Fruit fly (Drosophila melanogaster) whole organism, embryonic: ENCODE results near the gene CG33235.
A peak's percentile ranks its signal among the peaks of the same experiment; 100 is the strongest.

ENCODE experiments used
- ATbp ChIP-seq: fragments of 200-800 bp; sonication (Bioruptor generic); optimal IDR thresholded peaks from 2 replicates; lab custom pipeline; 2017; ENCODE audit warnings: missing biosample characterization, mild to moderate bottlenecking, missing genetic modification characterization, missing genetic modification reagents
- Awh ChIP-seq: fragments of 200-800 bp; sonication (Bioruptor generic); IDR thresholded peaks from 2 replicates; pipeline ENCODE4, ENCODE4 v1.3.6; 2022; ENCODE audit warnings: missing biosample characterization, missing genetic modification characterization
- CG12391 ChIP-seq: fragments of 200-800 bp; sonication (Bioruptor generic); optimal IDR thresholded peaks from 3 replicates; lab custom pipeline; 2018; ENCODE audit warnings: missing biosample characterization, mild to moderate bottlenecking, missing genetic modification characterization, moderate library complexity
- CG13424 ChIP-seq: fragments of 200-800 bp; sonication (Bioruptor generic); optimal IDR thresholded peaks from 2 replicates; lab custom pipeline; 2019; ENCODE audit warnings: missing biosample characterization, mild to moderate bottlenecking, missing genetic modification characterization, moderate library complexity
- CG1529 ChIP-seq: fragments of 200-800 bp; sonication (Bioruptor generic); optimal IDR thresholded peaks from 3 replicates; lab custom pipeline; 2018; ENCODE audit warnings: missing biosample characterization, missing genetic modification characterization
- CG18476 ChIP-seq: fragments of 200-800 bp; sonication (Bioruptor generic); optimal IDR thresholded peaks from 2 replicates; lab custom pipeline; 2016; ENCODE audit warnings: missing biosample characterization, mild to moderate bottlenecking, missing genetic modification characterization
- CG3065 ChIP-seq: fragments of 200-800 bp; sonication (Bioruptor generic); optimal IDR thresholded peaks from 2 replicates; lab custom pipeline; 2016; ENCODE audit warnings: missing biosample characterization, missing genetic modification characterization
- CG6654 ChIP-seq: fragments of 200-800 bp; sonication (Bioruptor generic); optimal IDR thresholded peaks from 2 replicates; lab custom pipeline; 2017; ENCODE audit warnings: missing biosample characterization, mild to moderate bottlenecking, missing genetic modification characterization
- CG6791 ChIP-seq: fragments of 200-800 bp; sonication (Bioruptor generic); IDR thresholded peaks from 3 replicates; pipeline ENCODE4 v1.3.6; 2022; ENCODE audit warnings: missing biosample characterization, missing genetic modification characterization; ENCODE audit not compliant: partially characterized antibody
- CG8388 ChIP-seq: fragments of 200-800 bp; sonication (Bioruptor generic); optimal IDR thresholded peaks from 2 replicates; lab custom pipeline; 2019; ENCODE audit warnings: missing biosample characterization, mild to moderate bottlenecking, missing genetic modification characterization, moderate library complexity
- CG8765 ChIP-seq: fragments of 200-800 bp; sonication (Bioruptor generic); IDR thresholded peaks from 2 replicates; pipeline ENCODE4 v1.3.6; 2022; ENCODE audit warnings: missing biosample characterization, missing genetic modification characterization
- CkIIα-i1 ChIP-seq: fragments of 200-800 bp; sonication (Bioruptor generic); IDR thresholded peaks from 2 replicates; pipeline ENCODE4 v1.3.6; 2022; ENCODE audit warnings: missing biosample characterization, missing genetic modification characterization
- D19B ChIP-seq: fragments of 200-800 bp; sonication (Bioruptor generic); optimal IDR thresholded peaks from 2 replicates; lab custom pipeline; 2017; ENCODE audit warnings: missing biosample characterization, mild to moderate bottlenecking, missing genetic modification characterization
- Dip2 ChIP-seq: fragments of 200-800 bp; sonication (Bioruptor generic); IDR thresholded peaks from 2 replicates; pipeline ENCODE4 v1.3.6; 2022; ENCODE audit warnings: missing biosample characterization, missing genetic modification characterization
- Dip3 ChIP-seq: fragments of 200-800 bp; sonication (Bioruptor generic); optimal IDR thresholded peaks from 3 replicates; lab custom pipeline; 2016; ENCODE audit warnings: missing biosample characterization, missing genetic modification characterization
- E2f1 ChIP-seq: fragments of 200-800 bp; sonication (Bioruptor generic); IDR thresholded peaks from 2 replicates; pipeline ENCODE4 v1.3.6; 2022; ENCODE audit warnings: missing biosample characterization, missing genetic modification characterization
- Eip74EF ChIP-seq, 2 experiments: fragments of 200-800 bp in 1 of 2; fragments of >200 bp in 1 of 2; sonication (Bioruptor generic) in 1 of 2; optimal IDR thresholded peaks; 2 replicates each; lab custom pipeline; 2017 to 2019; ENCODE audit warnings: missing biosample characterization in 2 of 2, missing genetic modification characterization in 2 of 2, mild to moderate bottlenecking in 1 of 2, moderate library complexity in 1 of 2
- Gsc ChIP-seq: fragments of 200-800 bp; sonication (Bioruptor generic); IDR thresholded peaks from 2 replicates; pipeline ENCODE4 v1.3.6; 2022; ENCODE audit warnings: missing biosample characterization, missing genetic modification characterization
- Hsf ChIP-seq: fragments of 200-800 bp; sonication (Bioruptor generic); optimal IDR thresholded peaks from 3 replicates; lab custom pipeline; 2016; ENCODE audit warnings: missing biosample characterization, missing genetic modification characterization
- NFAT ChIP-seq: fragments of 200-800 bp; sonication (Bioruptor generic); IDR thresholded peaks from 2 replicates; pipeline ENCODE4 v1.3.6; 2022; ENCODE audit warnings: missing biosample characterization, missing genetic modification characterization
- Optix ChIP-seq: fragments of 200-800 bp; sonication (Bioruptor generic); IDR thresholded peaks from 3 replicates; pipeline ENCODE4 v1.3.6; 2022; ENCODE audit warnings: missing biosample characterization, missing genetic modification characterization
- PHDP ChIP-seq: fragments of 200-800 bp; sonication (Bioruptor generic); optimal IDR thresholded peaks from 3 replicates; lab custom pipeline; 2018; ENCODE audit warnings: missing biosample characterization, mild to moderate bottlenecking, missing genetic modification characterization, moderate library complexity
- Spps ChIP-seq: fragments of 200-800 bp; sonication (Bioruptor generic); optimal IDR thresholded peaks from 2 replicates; lab custom pipeline; 2018; ENCODE audit warnings: missing biosample characterization, mild to moderate bottlenecking, missing genetic modification characterization
- Stat92E ChIP-seq, 3 experiments: fragments of >200 bp in 2 of 3; fragments of 200-800 bp in 1 of 3; sonication (Bioruptor generic) in 1 of 3; optimal IDR thresholded peaks; 2 replicates each; lab custom pipeline; 2017 to 2019; ENCODE audit warnings: missing biosample characterization in 3 of 3, missing genetic modification characterization in 3 of 3, mild to moderate bottlenecking in 1 of 3, moderate library complexity in 1 of 3
- Taf1 ChIP-seq: fragments of 200-800 bp; sonication (Bioruptor generic); IDR thresholded peaks from 2 replicates; pipeline ENCODE4 v1.3.6; 2022; ENCODE audit warnings: missing biosample characterization, missing genetic modification characterization
- ab ChIP-seq: fragments of 200-800 bp; sonication (Bioruptor generic); optimal IDR thresholded peaks from 2 replicates; lab custom pipeline; 2016; ENCODE audit warnings: missing biosample characterization, missing genetic modification characterization
- aop ChIP-seq: fragments of 200-800 bp; sonication (Bioruptor generic); IDR thresholded peaks from 2 replicates; pipeline ENCODE4 v1.3.6; 2022; ENCODE audit warnings: missing biosample characterization, missing genetic modification characterization
- ara ChIP-seq: fragments of 200-800 bp; sonication (Bioruptor generic); IDR thresholded peaks from 2 replicates; pipeline ENCODE4 v1.3.6; 2022; ENCODE audit warnings: missing biosample characterization, missing genetic modification characterization
- bbx ChIP-seq: fragments of 200-800 bp; sonication (Bioruptor generic); IDR thresholded peaks from 2 replicates; pipeline ENCODE4 v1.3.6; 2022; ENCODE audit warnings: missing biosample characterization, missing genetic modification characterization; ENCODE audit not compliant: partially characterized antibody
- cas ChIP-seq: fragments of 200-800 bp; sonication (Bioruptor generic); IDR thresholded peaks from 2 replicates; pipeline ENCODE4 v1.3.6; 2022; ENCODE audit warnings: missing biosample characterization, missing genetic modification characterization
- dmrt11E ChIP-seq: fragments of 200-800 bp; sonication (Bioruptor generic); optimal IDR thresholded peaks from 3 replicates; lab custom pipeline; 2018; ENCODE audit warnings: missing biosample characterization, mild to moderate bottlenecking, missing genetic modification characterization, moderate library complexity
- dmrt99B ChIP-seq: fragments of 200-800 bp; sonication (Bioruptor generic); optimal IDR thresholded peaks from 2 replicates; lab custom pipeline; 2018; ENCODE audit warnings: missing biosample characterization, mild to moderate bottlenecking, missing genetic modification characterization, moderate library complexity
- fd64A ChIP-seq: fragments of 200-800 bp; sonication (Bioruptor generic); optimal IDR thresholded peaks from 3 replicates; lab custom pipeline; 2018; ENCODE audit warnings: missing biosample characterization, mild to moderate bottlenecking, missing genetic modification characterization
- fd96Cb ChIP-seq: fragments of 200-800 bp; sonication (Bioruptor generic); optimal IDR thresholded peaks from 2 replicates; lab custom pipeline; 2018; ENCODE audit warnings: missing biosample characterization, mild to moderate bottlenecking, missing genetic modification characterization, moderate library complexity
- ftz-f1 ChIP-seq: fragments of 200-800 bp; sonication (Bioruptor generic); optimal IDR thresholded peaks from 2 replicates; lab custom pipeline; 2016; ENCODE audit warnings: missing biosample characterization, missing genetic modification characterization
- insv ChIP-seq, 2 experiments: fragments of 200-800 bp; sonication (Bioruptor generic); optimal IDR thresholded peaks; 3 replicates each; lab custom pipeline; 2016 to 2018; ENCODE audit warnings: missing biosample characterization in 2 of 2, missing genetic modification characterization in 2 of 2
- ken ChIP-seq: fragments of 200-800 bp; sonication (Bioruptor generic); IDR thresholded peaks from 3 replicates; pipeline ENCODE4 v1.3.6; 2022; ENCODE audit warnings: missing biosample characterization, missing genetic modification characterization
- kni ChIP-seq: fragments of 200-800 bp; sonication (Bioruptor generic); optimal IDR thresholded peaks from 3 replicates; lab custom pipeline; 2017; ENCODE audit warnings: mild to moderate bottlenecking, missing biosample characterization, missing genetic modification reagents, missing genetic modification characterization
- lab ChIP-seq: fragments of 200-800 bp; sonication (Bioruptor generic); optimal IDR thresholded peaks from 3 replicates; lab custom pipeline; 2017; ENCODE audit warnings: missing biosample characterization, missing genetic modification characterization, mild to moderate bottlenecking, moderate library complexity, missing genetic modification reagents
- oc ChIP-seq: fragments of 200-800 bp; sonication (Bioruptor generic); optimal IDR thresholded peaks from 2 replicates; lab custom pipeline; 2018; ENCODE audit warnings: missing biosample characterization, mild to moderate bottlenecking, missing genetic modification characterization, moderate library complexity
- p53 ChIP-seq: fragments of 200-800 bp; sonication (Bioruptor generic); optimal IDR thresholded peaks from 2 replicates; lab custom pipeline; 2016; ENCODE audit warnings: missing biosample characterization, missing genetic modification characterization
- ranshi ChIP-seq: fragments of 200-800 bp; sonication (Bioruptor generic); IDR thresholded peaks from 2 replicates; pipeline ENCODE4 v1.3.6; 2022; ENCODE audit warnings: missing biosample characterization, missing genetic modification characterization
- sc ChIP-seq, 3 experiments: fragments of >200 bp in 2 of 3; fragments of 200-800 bp in 1 of 3; sonication (Bioruptor generic) in 1 of 3; optimal IDR thresholded peaks; 2 replicates in 2 of 3; 3 replicates in 1 of 3; lab custom pipeline; 2017; ENCODE audit warnings: mild to moderate bottlenecking in 1 of 3, missing biosample characterization in 1 of 3, missing genetic modification characterization in 1 of 3, missing genetic modification reagents in 1 of 3
- sens-2 ChIP-seq: fragments of 200-800 bp; sonication (Bioruptor generic); IDR thresholded peaks from 2 replicates; pipeline ENCODE4 v1.3.6; 2022; ENCODE audit warnings: missing biosample characterization, missing genetic modification characterization
- so ChIP-seq: fragments of 200-800 bp; sonication (Bioruptor generic); IDR thresholded peaks from 3 replicates; pipeline ENCODE4 v1.3.6; 2022; ENCODE audit warnings: missing biosample characterization, missing genetic modification characterization
- sr ChIP-seq: fragments of 200-800 bp; sonication (Bioruptor generic); IDR thresholded peaks from 3 replicates; pipeline ENCODE4 v1.3.6; 2022; ENCODE audit warnings: missing biosample characterization, missing genetic modification characterization
- stwl ChIP-seq: fragments of 200-800 bp; sonication (Bioruptor generic); optimal IDR thresholded peaks from 3 replicates; lab custom pipeline; 2018; ENCODE audit warnings: missing biosample characterization, mild to moderate bottlenecking, missing genetic modification characterization, moderate library complexity
- trem ChIP-seq: fragments of 200-800 bp; optimal IDR thresholded peaks from 3 replicates; lab custom pipeline; 2019; ENCODE audit warnings: missing biosample characterization, mild to moderate bottlenecking, missing genetic modification characterization, moderate library complexity
- vvl ChIP-seq: fragments of 200-800 bp; sonication (Bioruptor generic); IDR thresholded peaks from 2 replicates; pipeline ENCODE4 v1.3.6; 2022; ENCODE audit warnings: missing biosample characterization, missing genetic modification characterization
- zfh1 ChIP-seq: fragments of 200-800 bp; sonication (Bioruptor generic); IDR thresholded peaks from 3 replicates; pipeline ENCODE4 v1.3.6; 2022; ENCODE audit warnings: missing biosample characterization, missing genetic modification characterization

The CG33235 gene

dm6 chrX:11466757-11467156 is 24.6 kb downstream of the CG33235 start (continued):
- TF ChIP-seq Dip3 (GFP tag; lab: Kevin White, UChicago): no peak
- no peak for TF ChIP-seq bbx (GFP tag; lab: Robert Waterston, UW)
- no peak for TF ChIP-seq trem (tag; lab: Kevin White, UChicago)
- no peak for TF ChIP-seq CG1529 (GFP tag; lab: Kevin White, UChicago)
- TF ChIP-seq D19B (GFP tag; lab: Kevin White, UChicago): peak; percentile 51
- no peak for TF ChIP-seq Hsf
- peak; percentile 42 for TF ChIP-seq dmrt99B (tag; lab: Kevin White, UChicago)
- TF ChIP-seq Stat92E (GFP tag; optimal IDR thresholded peaks at IDR 0.05; lab: Kevin White, UChicago): no peak
- no peak for TF ChIP-seq NFAT (GFP tag; lab: Robert Waterston, UW)
- TF ChIP-seq Eip74EF (GFP tag; optimal IDR thresholded peaks at IDR 0.05; lab: Kevin White, UChicago): no peak
- no peak for TF ChIP-seq CG8388 (GFP tag; lab: Kevin White, UChicago)
- no peak for TF ChIP-seq ftz-f1 (GFP tag; lab: Kevin White, UChicago)
- no peak for TF ChIP-seq cas (GFP tag; lab: Robert Waterston, UW)
- TF ChIP-seq Gsc (GFP tag; lab: Robert Waterston, UW): no peak
- no peak for TF ChIP-seq CG8765 (GFP tag; lab: Robert Waterston, UW)
- no peak for TF ChIP-seq PHDP (tag; lab: Kevin White, UChicago)
- no peak for TF ChIP-seq Taf1
- no peak for TF ChIP-seq oc (tag; lab: Kevin White, UChicago)
- TF ChIP-seq sc (optimal IDR thresholded peaks at IDR 0.05; lab: Kevin White, UChicago): no peak
- TF ChIP-seq sc (GFP tag; optimal IDR thresholded peaks at IDR 0.05; lab: Kevin White, UChicago): no peak
- 0 out of 2 replicates have a peak, but pooled peaks have one; percentile 12 for TF ChIP-seq Awh (GFP tag; lab: Robert Waterston, UW)
- no peak for TF ChIP-seq aop (GFP tag; lab: Robert Waterston, UW)
- TF ChIP-seq CG6654 (GFP tag; lab: Kevin White, UChicago): no peak
- TF ChIP-seq fd64A (GFP tag; lab: Kevin White, UChicago): no peak
- no peak for TF ChIP-seq sr (GFP tag; lab: Robert Waterston, UW)
- TF ChIP-seq CkIIα-i1 (GFP tag; lab: Robert Waterston, UW): no peak
- TF ChIP-seq ranshi (GFP tag; lab: Robert Waterston, UW): no peak
- TF ChIP-seq E2f1 (GFP tag; lab: Robert Waterston, UW): no peak
- no peak for TF ChIP-seq CG13424 (tag; lab: Kevin White, UChicago)
- no peak for TF ChIP-seq Dip2
- TF ChIP-seq ATbp (GFP tag; lab: Kevin White, UChicago): no peak
- TF ChIP-seq CG3065: no peak
- no peak for TF ChIP-seq insv (GFP tag; optimal IDR thresholded peaks at IDR 0.05; lab: Kevin White, UChicago)
- TF ChIP-seq so (GFP tag; lab: Robert Waterston, UW): 0 out of 3 replicates have a peak, but pooled peaks have one; percentile 44
- TF ChIP-seq kni (GFP tag; lab: Kevin White, UChicago): no peak
- no peak for TF ChIP-seq p53 (GFP tag; lab: Kevin White, UChicago)
- no peak for TF ChIP-seq CG12391 (tag; lab: Kevin White, UChicago)
- no peak for TF ChIP-seq ab (GFP tag; lab: Kevin White, UChicago)
- peak; percentile 47; the same call in 1 of the 3 replicates for TF ChIP-seq zfh1
- 0 out of 3 replicates have a peak, but pooled peaks have one; percentile 23 for TF ChIP-seq Optix (GFP tag; lab: Robert Waterston, UW)
- TF ChIP-seq lab (GFP tag; lab: Kevin White, UChicago): peak; percentile 28
- TF ChIP-seq Spps (tag; lab: Kevin White, UChicago): no peak
- TF ChIP-seq ara: no peak
- no peak for TF ChIP-seq sens-2
- TF ChIP-seq dmrt11E: no peak
- TF ChIP-seq CG18476 (GFP tag; lab: Kevin White, UChicago): no peak
- TF ChIP-seq fd96Cb (tag; lab: Kevin White, UChicago): no peak
- peak; percentile 31; the same call in 1 of the 2 replicates for TF ChIP-seq vvl
- no peak for TF ChIP-seq stwl (tag; lab: Kevin White, UChicago)
- no peak for TF ChIP-seq CG6791
- no peak for TF ChIP-seq ken
